Fruit fly (Drosophila melanogaster) whole organism, embryonic: ENCODE data around the gene Fancd2.

Experiments used
- CG10267 ChIP-seq: fragments of 200-800 bp; sonication (Bioruptor generic); optimal IDR thresholded peaks from 2 replicates; lab custom pipeline; 2018; ENCODE audit warnings: missing biosample characterization, mild to moderate bottlenecking, missing genetic modification characterization, moderate library complexity
- CG10654 ChIP-seq: fragments of 200-800 bp; sonication (Bioruptor generic); optimal IDR thresholded peaks from 2 replicates; lab custom pipeline; 2016; ENCODE audit warnings: missing biosample characterization, missing genetic modification characterization
- CG11456 ChIP-seq: fragments of 200-800 bp; sonication (Bioruptor generic); IDR thresholded peaks from 3 replicates; pipeline ENCODE4 v1.3.6; 2022; ENCODE audit warnings: missing biosample characterization, missing genetic modification characterization
- CG1233 ChIP-seq: fragments of 200-800 bp; sonication (Bioruptor generic); optimal IDR thresholded peaks from 4 replicates; lab custom pipeline; 2018; ENCODE audit warnings: missing biosample characterization, mild to moderate bottlenecking, missing genetic modification characterization
- CG12659 ChIP-seq: fragments of 200-800 bp; sonication (Bioruptor generic); optimal IDR thresholded peaks from 3 replicates; lab custom pipeline; 2017; ENCODE audit warnings: mild to moderate bottlenecking, missing biosample characterization, missing genetic modification reagents, missing genetic modification characterization
- CG13894 ChIP-seq: fragments of 200-800 bp; sonication (Bioruptor generic); optimal IDR thresholded peaks from 3 replicates; lab custom pipeline; 2018; ENCODE audit warnings: missing biosample characterization, mild to moderate bottlenecking, missing genetic modification characterization, moderate library complexity
- CG14050 ChIP-seq: fragments of 200-800 bp; sonication (Bioruptor generic); IDR thresholded peaks from 3 replicates; pipeline ENCODE4 v1.3.6; 2022; ENCODE audit warnings: missing biosample characterization, missing genetic modification characterization
- CG1602 ChIP-seq: fragments of 200-800 bp; sonication (Bioruptor generic); optimal IDR thresholded peaks from 3 replicates; lab custom pipeline; 2016; ENCODE audit warnings: missing biosample characterization, missing genetic modification characterization
- CG17328 ChIP-seq: fragments of 200-800 bp; sonication (Bioruptor generic); IDR thresholded peaks from 2 replicates; pipeline ENCODE4 v1.3.6; 2022; ENCODE audit warnings: missing biosample characterization, missing genetic modification characterization
- CG17385 ChIP-seq: fragments of 200-800 bp; sonication (Bioruptor generic); optimal IDR thresholded peaks from 3 replicates; lab custom pipeline; 2018; ENCODE audit warnings: missing biosample characterization, mild to moderate bottlenecking, missing genetic modification characterization
- CG18262 ChIP-seq: fragments of 200-800 bp; optimal IDR thresholded peaks from 3 replicates; lab custom pipeline; 2019; ENCODE audit warnings: missing biosample characterization, mild to moderate bottlenecking, missing genetic modification characterization, moderate library complexity
- CG30403 ChIP-seq: fragments of 200-800 bp; sonication (Bioruptor generic); optimal IDR thresholded peaks from 3 replicates; lab custom pipeline; 2016; ENCODE audit warnings: missing biosample characterization, missing genetic modification characterization
- CG3065 ChIP-seq: fragments of 200-800 bp; sonication (Bioruptor generic); optimal IDR thresholded peaks from 2 replicates; lab custom pipeline; 2016; ENCODE audit warnings: missing biosample characterization, missing genetic modification characterization
- CG3847 ChIP-seq: fragments of 200-800 bp; sonication (Bioruptor generic); IDR thresholded peaks from 2 replicates; pipeline ENCODE4 v1.3.6; 2022; ENCODE audit warnings: missing biosample characterization, missing genetic modification characterization
- CG4328 ChIP-seq: fragments of 200-800 bp; sonication (Bioruptor generic); optimal IDR thresholded peaks from 3 replicates; lab custom pipeline; 2017; ENCODE audit warnings: missing biosample characterization, missing genetic modification reagents, missing genetic modification characterization
- CG43689 ChIP-seq: fragments of 200-800 bp; sonication (Bioruptor generic); IDR thresholded peaks from 2 replicates; pipeline ENCODE4 v1.3.6; 2022; ENCODE audit warnings: missing biosample characterization, missing genetic modification characterization
- CG4820 ChIP-seq: fragments of 200-800 bp; sonication (Bioruptor generic); optimal IDR thresholded peaks from 3 replicates; lab custom pipeline; 2016; ENCODE audit warnings: missing biosample characterization, missing genetic modification characterization
- CG8290 ChIP-seq, 3 experiments: fragments of 200-800 bp; sonication (Bioruptor generic); optimal IDR thresholded peaks; 2 replicates each; lab custom pipeline; 2016 to 2019; ENCODE audit warnings: missing biosample characterization in 3 of 3, missing genetic modification characterization in 3 of 3, mild to moderate bottlenecking in 2 of 3, moderate library complexity in 1 of 3
- CG8388 ChIP-seq: fragments of 200-800 bp; sonication (Bioruptor generic); optimal IDR thresholded peaks from 2 replicates; lab custom pipeline; 2019; ENCODE audit warnings: missing biosample characterization, mild to moderate bottlenecking, missing genetic modification characterization, moderate library complexity
- CG9215 ChIP-seq: fragments of 200-800 bp; sonication (Bioruptor generic); IDR thresholded peaks from 2 replicates; pipeline ENCODE4 v1.3.6; 2022; ENCODE audit warnings: missing biosample characterization, missing genetic modification characterization
- Drgx ChIP-seq: fragments of 200-800 bp; sonication (Bioruptor generic); IDR thresholded peaks from 2 replicates; pipeline ENCODE4 v1.3.6; 2022; ENCODE audit warnings: missing biosample characterization, missing genetic modification characterization
- Hmx ChIP-seq: fragments of 200-800 bp; sonication (Bioruptor generic); optimal IDR thresholded peaks from 2 replicates; lab custom pipeline; 2016; ENCODE audit warnings: missing biosample characterization, missing genetic modification characterization
- Hr78 ChIP-seq, 2 experiments: fragments of 200-800 bp in 1 of 2; fragments of >200 bp in 1 of 2; sonication (Bioruptor generic) in 1 of 2; optimal IDR thresholded peaks; 2 replicates each; lab custom pipeline; 2017 to 2019; ENCODE audit warnings: missing biosample characterization in 2 of 2, missing genetic modification characterization in 2 of 2, mild to moderate bottlenecking in 1 of 2, moderate library complexity in 1 of 2
- MESR4 ChIP-seq: fragments of 200-800 bp; sonication (Bioruptor generic); optimal IDR thresholded peaks from 2 replicates; lab custom pipeline; 2018; ENCODE audit warnings: missing biosample characterization, mild to moderate bottlenecking, missing genetic modification characterization, moderate library complexity
- Meics ChIP-seq: fragments of 200-800 bp; sonication (Bioruptor generic); optimal IDR thresholded peaks from 2 replicates; lab custom pipeline; 2017; ENCODE audit warnings: missing biosample characterization, mild to moderate bottlenecking, missing genetic modification characterization
- Nf-YB ChIP-seq: fragments of 200-800 bp; sonication (Bioruptor generic); optimal IDR thresholded peaks from 3 replicates; lab custom pipeline; 2019; ENCODE audit warnings: missing biosample characterization, mild to moderate bottlenecking, missing genetic modification characterization, moderate library complexity
- Ptx1 ChIP-seq: fragments of 200-800 bp; sonication (Bioruptor generic); IDR thresholded peaks from 2 replicates; pipeline ENCODE4 v1.3.6; 2022; ENCODE audit warnings: missing biosample characterization, missing genetic modification characterization
- Trl ChIP-seq, 3 experiments: fragments of >200 bp in 2 of 3; fragments of 200-800 bp in 1 of 3; sonication (Bioruptor generic) in 1 of 3; optimal IDR thresholded peaks; 2 replicates in 1 of 3; 3 replicates in 2 of 3; lab custom pipeline; 2016 to 2017; ENCODE audit warnings: missing biosample characterization in 1 of 3, missing genetic modification characterization in 1 of 3
- Vsx1 ChIP-seq: fragments of 200-800 bp; sonication (Bioruptor generic); optimal IDR thresholded peaks from 2 replicates; lab custom pipeline; 2017; ENCODE audit warnings: missing biosample characterization, mild to moderate bottlenecking, missing genetic modification characterization, missing genetic modification reagents
- Xbp1 ChIP-seq: fragments of 200-800 bp; sonication (Bioruptor generic); optimal IDR thresholded peaks from 3 replicates; lab custom pipeline; 2016; ENCODE audit warnings: missing biosample characterization, mild to moderate bottlenecking, missing genetic modification characterization
- chif ChIP-seq, 2 experiments: fragments of 200-800 bp; sonication (Bioruptor generic); optimal IDR thresholded peaks; 3 replicates each; lab custom pipeline; 2016; ENCODE audit warnings: missing biosample characterization in 2 of 2, missing genetic modification characterization in 2 of 2
- da ChIP-seq: fragments of 200-800 bp; sonication (Bioruptor generic); optimal IDR thresholded peaks from 2 replicates; lab custom pipeline; 2016; ENCODE audit warnings: missing biosample characterization, missing genetic modification characterization
- dm ChIP-seq: fragments of 200-800 bp; sonication (Bioruptor generic); optimal IDR thresholded peaks from 3 replicates; lab custom pipeline; 2016; ENCODE audit warnings: missing biosample characterization, missing genetic modification characterization
- dmrt11E ChIP-seq: fragments of 200-800 bp; sonication (Bioruptor generic); optimal IDR thresholded peaks from 3 replicates; lab custom pipeline; 2018; ENCODE audit warnings: missing biosample characterization, mild to moderate bottlenecking, missing genetic modification characterization, moderate library complexity
- dpn ChIP-seq, 2 experiments: fragments of 200-800 bp; sonication (Bioruptor generic); optimal IDR thresholded peaks; 3 replicates each; lab custom pipeline; 2016; ENCODE audit warnings: missing biosample characterization in 2 of 2, missing genetic modification characterization in 2 of 2
- exex ChIP-seq: fragments of 200-800 bp; sonication (Bioruptor generic); optimal IDR thresholded peaks from 4 replicates; lab custom pipeline; 2018; ENCODE audit warnings: missing biosample characterization, mild to moderate bottlenecking, missing genetic modification characterization, moderate library complexity
- eyg ChIP-seq: fragments of 200-800 bp; sonication (Bioruptor generic); optimal IDR thresholded peaks from 3 replicates; lab custom pipeline; 2016; ENCODE audit warnings: missing biosample characterization, missing genetic modification characterization
- fru ChIP-seq: fragments of >200 bp; optimal IDR thresholded peaks from 2 replicates; lab custom pipeline; 2017
- gem ChIP-seq: fragments of 200-800 bp; sonication (Bioruptor generic); optimal IDR thresholded peaks from 2 replicates; lab custom pipeline; 2019; ENCODE audit warnings: missing biosample characterization, mild to moderate bottlenecking, missing genetic modification characterization, moderate library complexity
- her ChIP-seq: fragments of 200-800 bp; sonication (Bioruptor generic); optimal IDR thresholded peaks from 2 replicates; lab custom pipeline; 2016; ENCODE audit warnings: missing biosample characterization, missing genetic modification characterization
- hth ChIP-seq: fragments of >200 bp; optimal IDR thresholded peaks from 2 replicates; lab custom pipeline; 2017; ENCODE audit warnings: inconsistent platforms
- lab ChIP-seq: fragments of 200-800 bp; sonication (Bioruptor generic); optimal IDR thresholded peaks from 3 replicates; lab custom pipeline; 2017; ENCODE audit warnings: missing biosample characterization, missing genetic modification characterization, mild to moderate bottlenecking, moderate library complexity, missing genetic modification reagents
- lov ChIP-seq, 2 experiments: fragments of 200-800 bp in 1 of 2; fragments of >200 bp in 1 of 2; sonication (Bioruptor generic) in 1 of 2; IDR thresholded peaks in 1 of 2; optimal IDR thresholded peaks in 1 of 2; 2 replicates in 1 of 2; 3 replicates in 1 of 2; pipeline versions ENCODE4 v1.3.6 to Lab custom; 2017 to 2022; ENCODE audit warnings: missing biosample characterization in 1 of 2, missing genetic modification characterization in 1 of 2
- org-1 ChIP-seq: fragments of 200-800 bp; sonication (Bioruptor generic); optimal IDR thresholded peaks from 2 replicates; lab custom pipeline; 2017; ENCODE audit warnings: missing biosample characterization, missing genetic modification characterization
- p53 ChIP-seq: fragments of 200-800 bp; sonication (Bioruptor generic); optimal IDR thresholded peaks from 2 replicates; lab custom pipeline; 2016; ENCODE audit warnings: missing biosample characterization, missing genetic modification characterization
- rib ChIP-seq: fragments of 200-800 bp; sonication (Bioruptor generic); IDR thresholded peaks from 2 replicates; pipeline ENCODE4 v1.3.6; 2022; ENCODE audit warnings: missing biosample characterization, missing genetic modification characterization
- sd ChIP-seq: fragments of 200-800 bp; sonication (Bioruptor generic); optimal IDR thresholded peaks from 3 replicates; lab custom pipeline; 2018; ENCODE audit warnings: missing biosample characterization, mild to moderate bottlenecking, missing genetic modification characterization, moderate library complexity
- tgo ChIP-seq: fragments of 200-800 bp; sonication (Bioruptor generic); IDR thresholded peaks from 3 replicates; pipeline ENCODE4 v1.3.6; 2022; ENCODE audit warnings: missing biosample characterization, missing genetic modification characterization
- zfh2 ChIP-seq: fragments of 200-800 bp; sonication (Bioruptor generic); optimal IDR thresholded peaks from 2 replicates; lab custom pipeline; 2016; ENCODE audit warnings: missing biosample characterization, missing genetic modification characterization

Fancd2 gene

dm6 chr3R:20829416-20830131 lies 13.6 kb upstream of the Fancd2 start (continued):
- TF ChIP-seq sd (tag; lab: Kevin White, UChicago) (peak; percentile 79), CG30403 (GFP tag; lab: Kevin White, UChicago) (peak; percentile 49), Nf-YB (no peak), gem (tag; lab: Kevin White, UChicago) (peak; percentile 61), CG17328 (GFP tag; lab: Robert Waterston, UW) (no peak), CG11456 (GFP tag; lab: Robert Waterston, UW) (no peak), rib (peak; percentile 93), CG4328 (GFP tag; lab: Kevin White, UChicago) (no peak), Hr78 (GFP tag; optimal IDR thresholded peaks at IDR 0.05; lab: Kevin White, UChicago) (peak in 1 of 2 experiments; percentile 18), Xbp1 (no peak), CG3847 (GFP tag; lab: Robert Waterston, UW) (0 out of 2 replicates have a peak, but pooled peaks have one; percentile 18), CG3065 (no peak), CG9215 (GFP tag; lab: Robert Waterston, UW) (no peak), her (GFP tag; lab: Kevin White, UChicago) (no peak), Vsx1 (GFP tag; lab: Kevin White, UChicago) (no peak), CG10267 (tag; lab: Kevin White, UChicago) (peak; percentile 12), Meics (GFP tag; lab: Kevin White, UChicago) (peak; percentile 53), exex (no peak), CG12659 (GFP tag; lab: Kevin White, UChicago) (peak; percentile 33), CG14050 (GFP tag; lab: Robert Waterston, UW) (no peak), CG8290 (GFP tag; optimal IDR thresholded peaks at IDR 0.05; lab: Kevin White, UChicago) (no peak), CG8290 (tag; optimal IDR thresholded peaks at IDR 0.05; lab: Kevin White, UChicago) (peak in 1 of 2 experiments; percentile 86), lov (optimal IDR thresholded peaks at IDR 0.05; lab: Kevin White, UChicago) (no peak), lov (GFP tag; IDR thresholded peaks at IDR 0.05; lab: Robert Waterston, UW) (0 out of 3 replicates have a peak, but pooled peaks have one; percentile 59), zfh2 (no peak), CG8388 (GFP tag; lab: Kevin White, UChicago) (no peak), Trl (optimal IDR thresholded peaks at IDR 0.05; lab: Kevin White, UChicago) (peak; percentile 41 to 47), Trl (GFP tag; optimal IDR thresholded peaks at IDR 0.05; lab: Kevin White, UChicago) (no peak), dm (GFP tag; lab: Kevin White, UChicago) (peak; percentile 92), tgo (no peak), MESR4 (GFP tag; lab: Kevin White, UChicago) (no peak), CG43689 (GFP tag; lab: Robert Waterston, UW) (no peak), CG13894 (peak; percentile 60), eyg (GFP tag; lab: Kevin White, UChicago) (no peak), dmrt11E (tag; lab: Kevin White, UChicago) (peak; percentile 36), CG1602 (GFP tag; lab: Kevin White, UChicago) (peak; percentile 29), p53 (GFP tag; lab: Kevin White, UChicago) (no peak), lab (GFP tag; lab: Kevin White, UChicago) (peak; percentile 43), CG1233 (GFP tag; lab: Kevin White, UChicago) (no peak), dpn (GFP tag; optimal IDR thresholded peaks at IDR 0.05; lab: Kevin White, UChicago) (no peak), CG17385 (no peak), org-1 (GFP tag; lab: Kevin White, UChicago) (no peak), fru (lab: Kevin White, UChicago) (no peak), CG10654 (GFP tag; lab: Kevin White, UChicago) (no peak), hth (lab: Kevin White, UChicago) (no peak), da (GFP tag; lab: Kevin White, UChicago) (peak; percentile 48), CG18262 (tag; lab: Kevin White, UChicago) (peak; percentile 57), Ptx1 (GFP tag; lab: Robert Waterston, UW) (0 out of 2 replicates have a peak, but pooled peaks have one; percentile 13), CG4820 (GFP tag; lab: Kevin White, UChicago) (no peak), Hmx (no peak), chif (GFP tag; optimal IDR thresholded peaks at IDR 0.05; lab: Kevin White, UChicago) (no peak), Drgx (GFP tag; lab: Robert Waterston, UW) (no peak; the same call in 1 of the 2 replicates)
